Worm (Caenorhabditis elegans) whole organism, young adult: ENCODE measurements around the gene tbc-17.
A peak's percentile ranks its signal among the peaks of the same experiment; 100 is the strongest.

Source experiments
- B0261.1 ChIP-seq: sonication (generic microtip); optimal IDR thresholded peaks from 2 replicates; lab custom pipeline; 2016; ENCODE audit warnings: mild to moderate bottlenecking, missing genetic modification characterization, moderate library complexity, missing compliant biosample characterization
- B0336.3 ChIP-seq: fragments of 200-800 bp; sonication (Bioruptor generic); IDR thresholded peaks from 2 replicates; pipeline ENCODE4 v1.3.6; 2022; ENCODE audit warnings: missing genetic modification characterization, missing compliant biosample characterization
- C17E4.6 ChIP-seq: fragments of 200-800 bp; sonication (Bioruptor generic); IDR thresholded peaks from 2 replicates; pipeline ENCODE4 v1.3.6; 2022; ENCODE audit warnings: missing genetic modification reagents, missing genetic modification characterization, missing compliant biosample characterization
- F22D6.2 ChIP-seq: sonication (generic microtip); optimal IDR thresholded peaks from 2 replicates; lab custom pipeline; 2016; ENCODE audit warnings: mild to moderate bottlenecking, missing genetic modification characterization, missing compliant biosample characterization
- F33H1.4 ChIP-seq: fragments of 200-800 bp; sonication (Bioruptor generic); IDR thresholded peaks from 2 replicates; pipeline ENCODE4 v1.3.6; 2022; ENCODE audit warnings: missing genetic modification reagents, missing genetic modification characterization, missing compliant biosample characterization
- F49E8.2 ChIP-seq: sonication (generic microtip); optimal IDR thresholded peaks from 3 replicates; lab custom pipeline; 2017; ENCODE audit warnings: missing genetic modification characterization, mild to moderate bottlenecking, missing compliant biosample characterization, antibody characterized with exemption, moderate library complexity; ENCODE audit not compliant: insufficient read depth
- F57A8.1 ChIP-seq: fragments of 200-800 bp; sonication (Bioruptor generic); optimal IDR thresholded peaks from 2 replicates; lab custom pipeline; 2018; ENCODE audit warnings: mild to moderate bottlenecking, missing genetic modification characterization, moderate library complexity, missing compliant biosample characterization
- F57C9.4 ChIP-seq: sonication (generic microtip); optimal IDR thresholded peaks from 2 replicates; lab custom pipeline; 2017; ENCODE audit warnings: mild to moderate bottlenecking, missing genetic modification characterization, missing compliant biosample characterization
- K12H6.12 ChIP-seq: fragments of 200-800 bp; sonication (Bioruptor generic); optimal IDR thresholded peaks from 2 replicates; lab custom pipeline; 2018; ENCODE audit warnings: mild to moderate bottlenecking, missing genetic modification characterization, missing compliant biosample characterization
- Y53G8AR.9 ChIP-seq: fragments of 200-800 bp; sonication (Bioruptor generic); conservative IDR thresholded peaks from 2 replicates; pipeline ENCODE4 v1.3.6; 2022; ENCODE audit warnings: missing genetic modification reagents, missing genetic modification characterization, missing compliant biosample characterization
- atf-7 ChIP-seq: sonication (generic microtip); optimal IDR thresholded peaks from 2 replicates; lab custom pipeline; 2017; ENCODE audit warnings: mild to moderate bottlenecking, missing genetic modification characterization, missing compliant biosample characterization
- attf-6 ChIP-seq: fragments of 200-800 bp; sonication (Bioruptor generic); IDR thresholded peaks from 2 replicates; pipeline ENCODE4 v1.3.6; 2022; ENCODE audit warnings: missing genetic modification reagents, missing genetic modification characterization, missing compliant biosample characterization
- bed-1 ChIP-seq: fragments of 200-800 bp; sonication (Bioruptor generic); IDR thresholded peaks from 2 replicates; pipeline ENCODE4 v1.3.6; 2022; ENCODE audit warnings: missing genetic modification reagents, missing genetic modification characterization, missing compliant biosample characterization
- bed-2 ChIP-seq: fragments of 200-800 bp; sonication (Bioruptor generic); IDR thresholded peaks from 2 replicates; pipeline ENCODE4 v1.3.6; 2022; ENCODE audit warnings: missing genetic modification reagents, missing genetic modification characterization, missing compliant biosample characterization
- ccch-3 ChIP-seq: fragments of 200-800 bp; sonication (Bioruptor generic); optimal IDR thresholded peaks from 2 replicates; lab custom pipeline; 2018; ENCODE audit warnings: mild to moderate bottlenecking, missing genetic modification characterization, missing compliant biosample characterization
- ceh-40 ChIP-seq: fragments of 200-800 bp; sonication (Bioruptor generic); IDR thresholded peaks from 2 replicates; pipeline ENCODE4 v1.3.6; 2022; ENCODE audit warnings: missing genetic modification characterization, missing compliant biosample characterization
- ceh-91 ChIP-seq: fragments of 200-800 bp; sonication (Bioruptor generic); IDR thresholded peaks from 2 replicates; pipeline ENCODE4 v1.3.6; 2022; ENCODE audit warnings: missing genetic modification reagents, missing genetic modification characterization, missing compliant biosample characterization
- chd-7 ChIP-seq: sonication (generic microtip); optimal IDR thresholded peaks from 2 replicates; lab custom pipeline; 2016; ENCODE audit warnings: mild to moderate bottlenecking, missing genetic modification characterization, moderate library complexity, missing compliant biosample characterization
- dox-1 ChIP-seq: fragments of 200-800 bp; sonication (Bioruptor generic); IDR thresholded peaks from 2 replicates; pipeline ENCODE4 v1.3.6; 2022; ENCODE audit warnings: missing genetic modification reagents, missing genetic modification characterization, missing compliant biosample characterization
- dpff-1 ChIP-seq: sonication (generic microtip); optimal IDR thresholded peaks from 2 replicates; lab custom pipeline; 2017; ENCODE audit warnings: mild to moderate bottlenecking, missing genetic modification characterization, missing compliant biosample characterization
- efl-1 ChIP-seq: fragments of 150-350 bp; optimal IDR thresholded peaks from 2 replicates; lab custom pipeline; 2014; ENCODE audit warnings: missing biosample characterization, missing genetic modification reagents, missing genetic modification characterization
- egl-18 ChIP-seq: fragments of 200-800 bp; sonication (Bioruptor generic); IDR thresholded peaks from 2 replicates; pipeline ENCODE4 v1.3.6; 2022; ENCODE audit warnings: missing genetic modification reagents, missing genetic modification characterization, missing compliant biosample characterization
- egl-44 ChIP-seq: fragments of 200-800 bp; sonication (Bioruptor generic); IDR thresholded peaks from 2 replicates; pipeline ENCODE4 v1.3.6; 2022; ENCODE audit warnings: missing genetic modification reagents, missing genetic modification characterization, missing compliant biosample characterization
- hlh-26 ChIP-seq: fragments of 200-800 bp; sonication (Bioruptor generic); conservative IDR thresholded peaks from 2 replicates; pipeline ENCODE4 v1.3.6; 2022; ENCODE audit warnings: missing genetic modification reagents, missing genetic modification characterization, missing compliant biosample characterization
- hmg-20 ChIP-seq: fragments of 200-800 bp; sonication (Bioruptor generic); IDR thresholded peaks from 2 replicates; pipeline ENCODE4 v1.3.6; 2022; ENCODE audit warnings: missing genetic modification reagents, missing genetic modification characterization, missing compliant biosample characterization
- hsf-1 ChIP-seq: fragments of 200-800 bp; sonication (Bioruptor generic); IDR thresholded peaks from 2 replicates; pipeline ENCODE4 v1.3.6; 2022; ENCODE audit warnings: missing genetic modification reagents, missing genetic modification characterization, missing compliant biosample characterization
- lin-40 ChIP-seq: sonication (generic microtip); optimal IDR thresholded peaks from 2 replicates; lab custom pipeline; 2016; ENCODE audit warnings: missing genetic modification characterization, mild to moderate bottlenecking, missing compliant biosample characterization, missing genotype, missing genetic modification reagents
- lin-54 ChIP-seq: fragments of 200-800 bp; sonication (Bioruptor generic); optimal IDR thresholded peaks from 2 replicates; lab custom pipeline; 2018; ENCODE audit warnings: mild to moderate bottlenecking, missing genetic modification characterization, missing compliant biosample characterization
- lsl-1 ChIP-seq: fragments of 200-800 bp; sonication (Bioruptor generic); optimal IDR thresholded peaks from 2 replicates; lab custom pipeline; 2018; ENCODE audit warnings: mild to moderate bottlenecking, missing genetic modification characterization, moderate library complexity, missing compliant biosample characterization
- madf-10 ChIP-seq: sonication (generic microtip); optimal IDR thresholded peaks from 2 replicates; lab custom pipeline; 2016; ENCODE audit warnings: mild to moderate bottlenecking, missing genetic modification characterization, missing compliant biosample characterization
- madf-6 ChIP-seq: fragments of 200-800 bp; sonication (Bioruptor generic); IDR thresholded peaks from 2 replicates; pipeline ENCODE4 v1.3.6; 2022; ENCODE audit warnings: missing genetic modification reagents, missing genetic modification characterization, missing compliant biosample characterization
- mxl-1 ChIP-seq: sonication (generic microtip); optimal IDR thresholded peaks from 2 replicates; lab custom pipeline; 2016; ENCODE audit warnings: missing genetic modification characterization, missing compliant biosample characterization
- nfya-1 ChIP-seq: sonication (generic microtip); optimal IDR thresholded peaks from 2 replicates; lab custom pipeline; 2017; ENCODE audit warnings: antibody characterized with exemption, missing compliant biosample characterization, missing genetic modification characterization, borderline replicate concordance; ENCODE audit not compliant: insufficient read depth
- nfya-2 ChIP-seq: fragments of 200-800 bp; sonication (Bioruptor generic); IDR thresholded peaks from 2 replicates; pipeline ENCODE4 v1.3.6; 2022; ENCODE audit warnings: missing genetic modification reagents, missing genetic modification characterization, missing compliant biosample characterization
- nfyb-1 ChIP-seq: fragments of 200-800 bp; sonication (Bioruptor generic); IDR thresholded peaks from 2 replicates; pipeline ENCODE4 v1.3.6; 2022; ENCODE audit warnings: missing genetic modification reagents, missing genetic modification characterization, missing compliant biosample characterization
- nhr-80 ChIP-seq: sonication (generic microtip); optimal IDR thresholded peaks from 2 replicates; lab custom pipeline; 2016; ENCODE audit warnings: missing genetic modification characterization, missing compliant biosample characterization
- pha-4 ChIP-seq: fragments of 150-350 bp; sonication (generic microtip); optimal IDR thresholded peaks from 2 replicates; lab custom pipeline; 2014; ENCODE audit warnings: missing biosample characterization, missing genetic modification reagents, missing genetic modification characterization
- rcor-1 ChIP-seq: fragments of 200-800 bp; sonication (Bioruptor generic); IDR thresholded peaks from 2 replicates; pipeline ENCODE4 v1.3.6; 2022; ENCODE audit warnings: missing genetic modification reagents, missing genetic modification characterization, missing compliant biosample characterization
- rec-8 ChIP-seq, 2 experiments: sonication (generic microtip); optimal IDR thresholded peaks; 2 replicates each; lab custom pipeline; 2016; ENCODE audit warnings: mild to moderate bottlenecking in 2 of 2, missing genetic modification characterization in 2 of 2, missing genetic modification reagents in 2 of 2, missing genotype in 2 of 2, missing biosample characterization in 1 of 2, missing compliant biosample characterization in 1 of 2, moderate library complexity in 1 of 2
- rpc-1 ChIP-seq, 2 experiments: fragments of 150-350 bp in 1 of 2; sonication (generic microtip) in 1 of 2; optimal IDR thresholded peaks; 2 replicates each; lab custom pipeline; 2014 to 2018; ENCODE audit warnings: missing biosample characterization in 1 of 2, missing genetic modification characterization in 1 of 2, missing genetic modification reagents in 1 of 2, missing genotype in 1 of 2
- snpc-1.1 ChIP-seq: sonication (generic microtip); optimal IDR thresholded peaks from 2 replicates; lab custom pipeline; 2017; ENCODE audit warnings: missing genetic modification characterization, mild to moderate bottlenecking, missing compliant biosample characterization, antibody characterized with exemption, moderate library complexity, missing genotype, missing genetic modification reagents; ENCODE audit not compliant: insufficient read depth
- snpc-3.4 ChIP-seq: sonication (generic microtip); optimal IDR thresholded peaks from 2 replicates; lab custom pipeline; 2017; ENCODE audit warnings: missing genetic modification characterization, mild to moderate bottlenecking, missing compliant biosample characterization, antibody characterized with exemption, moderate library complexity, missing genotype, missing genetic modification reagents
- somi-1 ChIP-seq: fragments of 200-800 bp; sonication (Bioruptor generic); optimal IDR thresholded peaks from 2 replicates; lab custom pipeline; 2018; ENCODE audit warnings: mild to moderate bottlenecking, missing genetic modification characterization, missing compliant biosample characterization
- zfh-2 ChIP-seq: fragments of 200-800 bp; sonication (Bioruptor generic); conservative IDR thresholded peaks from 2 replicates; pipeline ENCODE4 v1.3.6; 2022; ENCODE audit warnings: missing genetic modification reagents, missing genetic modification characterization, missing compliant biosample characterization
- zim-3 ChIP-seq: sonication (generic microtip); optimal IDR thresholded peaks from 2 replicates; lab custom pipeline; 2017; ENCODE audit warnings: mild to moderate bottlenecking, missing genetic modification characterization, moderate library complexity, missing compliant biosample characterization
- ztf-25 ChIP-seq: fragments of 200-800 bp; sonication (Bioruptor generic); IDR thresholded peaks from 2 replicates; pipeline ENCODE4 v1.3.6; 2022; ENCODE audit warnings: missing genetic modification reagents, missing genetic modification characterization, missing compliant biosample characterization
- ztf-26 ChIP-seq: sonication (generic microtip); optimal IDR thresholded peaks from 2 replicates; lab custom pipeline; 2017; ENCODE audit warnings: missing genetic modification characterization, missing compliant biosample characterization
- ztf-3 ChIP-seq: fragments of 200-800 bp; sonication (Bioruptor generic); optimal IDR thresholded peaks from 2 replicates; lab custom pipeline; 2018; ENCODE audit warnings: mild to moderate bottlenecking, missing genetic modification characterization, missing compliant biosample characterization

The tbc-17 gene

DNA sequence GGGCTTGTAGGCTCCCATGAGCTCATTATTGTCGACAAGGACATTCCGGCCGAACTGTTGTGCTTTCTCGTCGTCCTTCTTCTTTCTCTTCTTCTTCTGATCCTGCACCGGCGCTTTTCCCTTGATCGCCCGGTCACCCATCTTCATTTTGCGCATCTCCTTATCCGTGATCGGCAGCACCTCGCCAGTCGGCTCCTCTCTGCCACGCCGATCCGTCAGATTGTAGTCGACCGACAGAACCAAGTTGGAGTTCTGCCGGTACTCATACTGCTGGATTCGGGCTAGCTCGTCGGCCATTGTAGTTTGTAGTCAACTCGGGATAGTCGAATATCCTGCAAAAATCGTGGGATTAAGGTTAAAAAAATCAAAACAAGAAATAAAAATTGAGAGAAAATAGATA lies 42.4 kb downstream of the tbc-17 start, which contains the start of gene snrp-200:
TSS of gene snrp-200 (minus strand) at position 332 of the 400 bp plus-strand sequence.
- TF ChIP-seq Y53G8AR.9 (GFP tag; lab: Robert Waterston, UW), result peak; percentile 73
- TF ChIP-seq atf-7 (tag; lab: Kevin White, UChicago), result peak; percentile 53
- TF ChIP-seq bed-2 (GFP tag; lab: Robert Waterston, UW), result no peak
- TF ChIP-seq nhr-80 (tag; lab: Kevin White, UChicago), result no peak
- no peak for TF ChIP-seq F33H1.4 (GFP tag; lab: Robert Waterston, UW)
- no peak for TF ChIP-seq somi-1
- no peak for TF ChIP-seq rcor-1
- TF ChIP-seq F49E8.2 (tag; lab: Kevin White, UChicago), result no peak
- peak; percentile 87 for TF ChIP-seq B0336.3
- TF ChIP-seq K12H6.12 (tag; lab: Kevin White, UChicago), result no peak
- TF ChIP-seq F22D6.2 (tag; lab: Kevin White, UChicago), result no peak
- TF ChIP-seq hsf-1, result peak; percentile 84
- peak; percentile 15 for TF ChIP-seq dpff-1 (tag; lab: Kevin White, UChicago)
- 0 out of 2 replicates have a peak, but pooled peaks have one; percentile 35 for TF ChIP-seq ztf-25 (GFP tag; lab: Robert Waterston, UW)
- TF ChIP-seq attf-6 (GFP tag; lab: Robert Waterston, UW), result peak; percentile 68; the same call in 1 of the 2 replicates
- TF ChIP-seq ztf-26 (tag; lab: Kevin White, UChicago), result no peak
- no peak for TF ChIP-seq snpc-1.1
- no peak for TF ChIP-seq madf-10 (tag; lab: Kevin White, UChicago)
- peak; percentile 0 for TF ChIP-seq lin-54 (GFP tag; lab: Kevin White, UChicago)
- TF ChIP-seq ztf-3 (GFP tag; lab: Kevin White, UChicago), result no peak
- TF ChIP-seq ccch-3 (GFP tag; lab: Kevin White, UChicago), result no peak
- no peak for TF ChIP-seq lsl-1
- TF ChIP-seq hmg-20 (GFP tag; lab: Robert Waterston, UW), result 0 out of 2 replicates have a peak, but pooled peaks have one; percentile 7
- TF ChIP-seq F57C9.4 (tag; lab: Kevin White, UChicago), result no peak
- no peak for TF ChIP-seq rpc-1 (optimal IDR thresholded peaks at IDR 0.05; lab: Kevin White, UChicago)
- no peak for TF ChIP-seq rpc-1 (tag; optimal IDR thresholded peaks at IDR 0.05; lab: Kevin White, UChicago)
- TF ChIP-seq mxl-1 (tag; lab: Kevin White, UChicago), result no peak
- TF ChIP-seq egl-18 (GFP tag; lab: Robert Waterston, UW), result no peak
- no peak for TF ChIP-seq ceh-91 (GFP tag; lab: Robert Waterston, UW)
- TF ChIP-seq chd-7 (tag; lab: Kevin White, UChicago), result peak; percentile 72
- TF ChIP-seq lin-40, result no peak
- no peak for TF ChIP-seq rec-8 (tag; optimal IDR thresholded peaks at IDR 0.05; lab: Kevin White, UChicago)
- no peak for TF ChIP-seq bed-1
- no peak for TF ChIP-seq pha-4 (tag; lab: Kevin White, UChicago)
- no peak for TF ChIP-seq B0261.1 (tag; lab: Kevin White, UChicago)
- TF ChIP-seq efl-1 (GFP tag; lab: Kevin White, UChicago), result no peak
- peak; percentile 45; the same call in 1 of the 2 replicates for TF ChIP-seq nfyb-1 (GFP tag; lab: Robert Waterston, UW)
- peak; percentile 71 for TF ChIP-seq madf-6 (GFP tag; lab: Robert Waterston, UW)
- TF ChIP-seq nfya-2 (GFP tag; lab: Robert Waterston, UW), result 0 out of 2 replicates have a peak, but pooled peaks have one; percentile 9
- no peak; the same call in 1 of the 2 replicates for TF ChIP-seq C17E4.6 (GFP tag; lab: Robert Waterston, UW)
- no peak for TF ChIP-seq nfya-1 (tag; lab: Kevin White, UChicago)
- peak; percentile 23 for TF ChIP-seq F57A8.1 (GFP tag; lab: Kevin White, UChicago)
- TF ChIP-seq zim-3 (tag; lab: Kevin White, UChicago), result peak; percentile 79
- TF ChIP-seq hlh-26 (GFP tag; lab: Robert Waterston, UW), result no peak
- TF ChIP-seq egl-44 (GFP tag; lab: Robert Waterston, UW), result no peak
- TF ChIP-seq ceh-40 (GFP tag; lab: Robert Waterston, UW), result no peak
- TF ChIP-seq dox-1 (GFP tag; lab: Robert Waterston, UW), result 0 out of 2 replicates have a peak, but pooled peaks have one; percentile 24
- no peak for TF ChIP-seq snpc-3.4 (tag; lab: Kevin White, UChicago)
- TF ChIP-seq zfh-2 (GFP tag; lab: Robert Waterston, UW), result peak; percentile 76
